Fruit fly (Drosophila melanogaster) whole organism, embryonic: ENCODE measurements around the gene teq.
A peak's percentile ranks its signal among the peaks of the same experiment; 100 is the strongest.

Experiments used
- BtbVII ChIP-seq: fragments of 200-800 bp; sonication (Bioruptor generic); optimal IDR thresholded peaks from 3 replicates; lab custom pipeline; 2017; ENCODE audit warnings: missing biosample characterization, mild to moderate bottlenecking, missing genetic modification characterization
- C15 ChIP-seq: fragments of 200-800 bp; sonication (Bioruptor generic); IDR thresholded peaks from 3 replicates; pipeline ENCODE4 v1.3.6; 2022; ENCODE audit warnings: missing biosample characterization, missing genetic modification characterization
- CG10431 ChIP-seq: fragments of 200-800 bp; sonication (Bioruptor generic); optimal IDR thresholded peaks from 3 replicates; lab custom pipeline; 2018; ENCODE audit warnings: missing biosample characterization, mild to moderate bottlenecking, missing genetic modification characterization
- CG11723 ChIP-seq: fragments of 200-800 bp; sonication (Bioruptor generic); optimal IDR thresholded peaks from 2 replicates; lab custom pipeline; 2017; ENCODE audit warnings: missing biosample characterization, mild to moderate bottlenecking, missing genetic modification characterization
- CG12219 ChIP-seq: fragments of 200-800 bp; sonication (Bioruptor generic); optimal IDR thresholded peaks from 3 replicates; lab custom pipeline; 2018; ENCODE audit warnings: missing biosample characterization, mild to moderate bottlenecking, missing genetic modification characterization
- CG14050 ChIP-seq: fragments of 200-800 bp; sonication (Bioruptor generic); IDR thresholded peaks from 3 replicates; pipeline ENCODE4 v1.3.6; 2022; ENCODE audit warnings: missing biosample characterization, missing genetic modification characterization
- CG15073 ChIP-seq: fragments of 200-800 bp; sonication (Bioruptor generic); optimal IDR thresholded peaks from 2 replicates; lab custom pipeline; 2016; ENCODE audit warnings: missing biosample characterization, missing genetic modification characterization
- CG15479 ChIP-seq: fragments of 200-800 bp; sonication (Bioruptor generic); optimal IDR thresholded peaks from 3 replicates; lab custom pipeline; 2019; ENCODE audit warnings: missing biosample characterization, mild to moderate bottlenecking, missing genetic modification characterization, moderate library complexity
- CG2202 ChIP-seq: fragments of 200-800 bp; sonication (Bioruptor generic); optimal IDR thresholded peaks from 2 replicates; lab custom pipeline; 2018; ENCODE audit warnings: missing biosample characterization, mild to moderate bottlenecking, missing genetic modification characterization
- CG3065 ChIP-seq: fragments of 200-800 bp; sonication (Bioruptor generic); optimal IDR thresholded peaks from 2 replicates; lab custom pipeline; 2016; ENCODE audit warnings: missing biosample characterization, missing genetic modification characterization
- CG4360 ChIP-seq: fragments of 200-800 bp; sonication (Bioruptor generic); IDR thresholded peaks from 2 replicates; pipeline ENCODE4 v1.3.6; 2022; ENCODE audit warnings: missing biosample characterization, missing genetic modification characterization
- CG4707 ChIP-seq: fragments of 200-800 bp; sonication (Bioruptor generic); optimal IDR thresholded peaks from 2 replicates; lab custom pipeline; 2018; ENCODE audit warnings: missing biosample characterization, mild to moderate bottlenecking, missing genetic modification characterization, moderate library complexity
- CG6765 ChIP-seq: fragments of 200-800 bp; sonication (Bioruptor generic); optimal IDR thresholded peaks from 3 replicates; lab custom pipeline; 2017; ENCODE audit warnings: missing biosample characterization, mild to moderate bottlenecking, missing genetic modification characterization
- CG6791 ChIP-seq: fragments of 200-800 bp; sonication (Bioruptor generic); IDR thresholded peaks from 3 replicates; pipeline ENCODE4 v1.3.6; 2022; ENCODE audit warnings: missing biosample characterization, missing genetic modification characterization; ENCODE audit not compliant: partially characterized antibody
- CG6813 ChIP-seq: fragments of 200-800 bp; sonication (Bioruptor generic); optimal IDR thresholded peaks from 2 replicates; lab custom pipeline; 2017; ENCODE audit warnings: missing biosample characterization, missing genetic modification characterization, mild to moderate bottlenecking, moderate library complexity, missing genetic modification reagents
- CG7987 ChIP-seq: fragments of 200-800 bp; sonication (Bioruptor generic); optimal IDR thresholded peaks from 2 replicates; lab custom pipeline; 2018; ENCODE audit warnings: missing biosample characterization, mild to moderate bottlenecking, missing genetic modification characterization, moderate library complexity
- CG8944 ChIP-seq: fragments of 200-800 bp; sonication (Bioruptor generic); optimal IDR thresholded peaks from 3 replicates; lab custom pipeline; 2016; ENCODE audit warnings: missing biosample characterization, missing genetic modification characterization
- CG9932 ChIP-seq: fragments of 200-800 bp; sonication (Bioruptor generic); IDR thresholded peaks from 2 replicates; pipeline ENCODE4 v1.3.6; 2022; ENCODE audit warnings: missing biosample characterization, missing genetic modification characterization
- CkIIα-i1 ChIP-seq: fragments of 200-800 bp; sonication (Bioruptor generic); IDR thresholded peaks from 2 replicates; pipeline ENCODE4 v1.3.6; 2022; ENCODE audit warnings: missing biosample characterization, missing genetic modification characterization
- Doc3 ChIP-seq: fragments of 200-800 bp; sonication (Bioruptor generic); IDR thresholded peaks from 3 replicates; pipeline ENCODE4 v1.3.6; 2022; ENCODE audit warnings: missing biosample characterization, missing genetic modification characterization; ENCODE audit not compliant: partially characterized antibody
- E2f2 ChIP-seq: fragments of 200-800 bp; sonication (Bioruptor generic); IDR thresholded peaks from 2 replicates; pipeline ENCODE4 v1.3.6; 2022; ENCODE audit warnings: missing biosample characterization, missing genetic modification characterization
- ERR ChIP-seq: fragments of 200-800 bp; sonication (Bioruptor generic); optimal IDR thresholded peaks from 2 replicates; lab custom pipeline; 2016; ENCODE audit warnings: missing biosample characterization, missing genetic modification characterization
- H15 ChIP-seq: fragments of 200-800 bp; sonication (Bioruptor generic); IDR thresholded peaks from 3 replicates; pipeline ENCODE4 v1.3.6; 2022; ENCODE audit warnings: missing biosample characterization, missing genetic modification characterization
- Kr ChIP-seq: fragments of 200-800 bp; sonication (Bioruptor generic); optimal IDR thresholded peaks from 2 replicates; lab custom pipeline; 2017; ENCODE audit warnings: missing biosample characterization, mild to moderate bottlenecking, missing genetic modification characterization
- Nf-YA ChIP-seq: fragments of 200-800 bp; sonication (Bioruptor generic); IDR thresholded peaks from 2 replicates; pipeline ENCODE4 v1.3.6; 2022; ENCODE audit warnings: missing biosample characterization, missing genetic modification characterization
- Ravus ChIP-seq: fragments of 200-800 bp; sonication (Bioruptor generic); IDR thresholded peaks from 2 replicates; pipeline ENCODE4 v1.3.6; 2022; ENCODE audit warnings: missing biosample characterization, missing genetic modification characterization
- ci ChIP-seq: fragments of 200-800 bp; sonication (Bioruptor generic); IDR thresholded peaks from 3 replicates; pipeline ENCODE4 v1.3.6; 2022; ENCODE audit warnings: missing biosample characterization, missing genetic modification characterization
- dimm ChIP-seq: fragments of 200-800 bp; sonication (Bioruptor generic); IDR thresholded peaks from 2 replicates; pipeline ENCODE4 v1.3.6; 2022; ENCODE audit warnings: missing biosample characterization, missing genetic modification characterization
- gem ChIP-seq: fragments of 200-800 bp; sonication (Bioruptor generic); optimal IDR thresholded peaks from 2 replicates; lab custom pipeline; 2019; ENCODE audit warnings: missing biosample characterization, mild to moderate bottlenecking, missing genetic modification characterization, moderate library complexity
- ind ChIP-seq: fragments of 200-800 bp; sonication (Bioruptor generic); optimal IDR thresholded peaks from 3 replicates; lab custom pipeline; 2016; ENCODE audit warnings: missing biosample characterization, missing genetic modification characterization
- kay ChIP-seq: fragments of 200-800 bp; sonication (Bioruptor generic); optimal IDR thresholded peaks from 2 replicates; lab custom pipeline; 2016; ENCODE audit warnings: missing biosample characterization, missing genetic modification characterization
- nerfin-1 ChIP-seq: fragments of 200-800 bp; sonication (Bioruptor generic); optimal IDR thresholded peaks from 3 replicates; lab custom pipeline; 2019; ENCODE audit warnings: missing biosample characterization, mild to moderate bottlenecking, missing genetic modification characterization, moderate library complexity
- nmo ChIP-seq: fragments of 200-800 bp; sonication (Bioruptor generic); optimal IDR thresholded peaks from 2 replicates; lab custom pipeline; 2018; ENCODE audit warnings: missing biosample characterization, mild to moderate bottlenecking, missing genetic modification characterization, moderate library complexity
- onecut ChIP-seq: fragments of 200-800 bp; sonication (Bioruptor generic); IDR thresholded peaks from 2 replicates; pipeline ENCODE4 v1.3.6; 2022; ENCODE audit warnings: missing biosample characterization, missing genetic modification characterization
- peb ChIP-seq: fragments of 200-800 bp; sonication (Bioruptor generic); IDR thresholded peaks from 2 replicates; pipeline ENCODE4 v1.3.6; 2022; ENCODE audit warnings: missing biosample characterization, missing genetic modification characterization
- phol ChIP-seq: fragments of 200-800 bp; sonication (Bioruptor generic); optimal IDR thresholded peaks from 3 replicates; lab custom pipeline; 2018; ENCODE audit warnings: missing biosample characterization, mild to moderate bottlenecking, missing genetic modification characterization, moderate library complexity
- pnt ChIP-seq: fragments of 200-800 bp; sonication (Bioruptor generic); optimal IDR thresholded peaks from 3 replicates; lab custom pipeline; 2016; ENCODE audit warnings: missing biosample characterization, missing genetic modification characterization
- slou ChIP-seq: fragments of 200-800 bp; sonication (Bioruptor generic); optimal IDR thresholded peaks from 3 replicates; lab custom pipeline; 2016; ENCODE audit warnings: missing biosample characterization, missing genetic modification characterization
- sob ChIP-seq: fragments of 200-800 bp; sonication (Bioruptor generic); IDR thresholded peaks from 2 replicates; pipeline ENCODE4 v1.3.6; 2022; ENCODE audit warnings: missing biosample characterization, missing genetic modification characterization
- sqz ChIP-seq: fragments of 200-800 bp; sonication (Bioruptor generic); optimal IDR thresholded peaks from 3 replicates; lab custom pipeline; 2018; ENCODE audit warnings: missing biosample characterization, mild to moderate bottlenecking, missing genetic modification characterization
- usp ChIP-seq: fragments of >200 bp; optimal IDR thresholded peaks from 2 replicates; lab custom pipeline; 2017; ENCODE audit warnings: missing biosample characterization, missing genetic modification characterization
- zen2 ChIP-seq: fragments of 200-800 bp; sonication (Bioruptor generic); IDR thresholded peaks from 3 replicates; pipeline ENCODE4 v1.3.6; 2022; ENCODE audit warnings: missing biosample characterization, missing genetic modification characterization; ENCODE audit not compliant: partially characterized antibody

teq gene

DNA sequence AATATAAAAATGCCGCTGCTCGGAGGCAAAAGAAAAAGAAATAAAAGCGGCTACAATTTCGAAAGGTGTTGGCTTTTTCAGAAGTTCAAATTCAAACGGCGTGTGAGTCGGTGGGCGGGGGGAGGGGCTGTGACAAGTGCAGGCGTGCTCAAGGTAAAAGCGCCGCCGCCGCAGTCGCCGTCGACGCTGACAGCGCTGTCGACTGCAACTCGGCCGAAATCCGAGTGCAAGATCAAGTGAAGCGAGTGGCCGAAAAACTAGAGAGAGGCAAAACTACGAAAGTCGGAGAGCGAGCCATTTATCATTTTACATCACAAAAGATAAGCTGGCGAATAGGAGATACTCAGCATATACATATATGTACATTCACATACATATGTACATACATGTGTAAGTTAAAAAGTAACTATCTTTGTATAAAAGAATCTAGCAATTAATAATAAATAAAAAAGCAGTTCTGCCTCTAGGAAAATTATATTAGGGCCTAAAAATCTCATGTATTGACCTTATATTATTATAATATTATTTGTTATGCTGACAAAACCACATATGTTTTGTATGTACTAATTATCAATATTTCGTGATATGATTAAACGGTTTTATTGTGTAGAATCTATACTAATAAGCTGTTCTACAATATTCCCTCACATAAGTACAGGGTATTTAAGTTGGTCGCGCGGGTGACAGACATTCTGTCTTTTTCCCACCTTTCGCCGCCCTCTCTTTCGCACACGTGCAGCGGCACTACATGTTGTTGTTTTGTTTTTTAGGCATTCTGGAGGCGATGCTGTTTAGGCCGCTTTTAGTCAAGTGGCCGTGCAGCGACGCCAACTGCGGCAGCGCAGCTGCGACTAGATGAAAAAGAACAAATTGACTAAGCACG lies 54.5 kb downstream of the teq start (continued):
- no peak for TF ChIP-seq CG14050
- TF ChIP-seq zen2 (GFP tag; lab: Robert Waterston, UW) = no peak
- peak; percentile 37 for TF ChIP-seq nerfin-1
- no peak for TF ChIP-seq CG15073 (GFP tag; lab: Kevin White, UChicago)
- TF ChIP-seq dimm (GFP tag; lab: Robert Waterston, UW) = no peak
- TF ChIP-seq usp = no peak
- peak; percentile 12 for TF ChIP-seq CG10431 (GFP tag; lab: Kevin White, UChicago)
- no peak for TF ChIP-seq C15 (GFP tag; lab: Robert Waterston, UW)
- no peak for TF ChIP-seq H15 (GFP tag; lab: Robert Waterston, UW)
- TF ChIP-seq E2f2 (GFP tag; lab: Robert Waterston, UW) = peak; percentile 23; the same call in 1 of the 2 replicates
- no peak for TF ChIP-seq CG6791 (GFP tag; lab: Robert Waterston, UW)
- TF ChIP-seq Nf-YA = 0 out of 2 replicates have a peak, but pooled peaks have one; percentile 20
- TF ChIP-seq ERR (GFP tag; lab: Kevin White, UChicago) = no peak
- no peak for TF ChIP-seq slou (GFP tag; lab: Kevin White, UChicago)
- TF ChIP-seq Kr (GFP tag; lab: Kevin White, UChicago) = no peak
- TF ChIP-seq CkIIα-i1 (GFP tag; lab: Robert Waterston, UW) = no peak
- TF ChIP-seq CG6765 (GFP tag; lab: Kevin White, UChicago) = no peak
- TF ChIP-seq Doc3 (GFP tag; lab: Robert Waterston, UW) = no peak
- no peak for TF ChIP-seq onecut
- peak; percentile 83 for TF ChIP-seq phol
- TF ChIP-seq pnt (GFP tag; lab: Kevin White, UChicago) = no peak
- TF ChIP-seq CG8944 = no peak
- no peak for TF ChIP-seq CG7987 (GFP tag; lab: Kevin White, UChicago)
- TF ChIP-seq CG3065 (GFP tag; lab: Kevin White, UChicago) = peak; percentile 44
- TF ChIP-seq kay (GFP tag; lab: Kevin White, UChicago) = no peak
- TF ChIP-seq ind (GFP tag; lab: Kevin White, UChicago) = peak; percentile 48
- no peak for TF ChIP-seq sob (GFP tag; lab: Robert Waterston, UW)
- TF ChIP-seq CG9932 (GFP tag; lab: Robert Waterston, UW) = 0 out of 2 replicates have a peak, but pooled peaks have one; percentile 10
- peak; percentile 89 for TF ChIP-seq nmo (GFP tag; lab: Kevin White, UChicago)
- peak; percentile 10 for TF ChIP-seq CG12219 (GFP tag; lab: Kevin White, UChicago)
- TF ChIP-seq CG15479 (GFP tag; lab: Kevin White, UChicago) = no peak
- TF ChIP-seq ci (GFP tag; lab: Robert Waterston, UW) = 0 out of 3 replicates have a peak, but pooled peaks have one; percentile 28
- peak; percentile 69 for TF ChIP-seq CG11723 (GFP tag; lab: Kevin White, UChicago)
- TF ChIP-seq CG2202 (tag; lab: Kevin White, UChicago) = peak; percentile 61
- no peak for TF ChIP-seq Ravus (GFP tag; lab: Robert Waterston, UW)
- TF ChIP-seq CG6813 (GFP tag; lab: Kevin White, UChicago) = peak; percentile 27
- TF ChIP-seq peb = no peak
- no peak for TF ChIP-seq CG4707 (GFP tag; lab: Kevin White, UChicago)
- no peak for TF ChIP-seq BtbVII
- TF ChIP-seq sqz (GFP tag; lab: Kevin White, UChicago) = peak; percentile 36
- TF ChIP-seq gem = peak; percentile 89
- TF ChIP-seq CG4360 (GFP tag; lab: Robert Waterston, UW) = peak; percentile 90
